Fruit fly (Drosophila melanogaster): ENCODE data around the gene CG11755.

The CG11755 gene

DNA sequence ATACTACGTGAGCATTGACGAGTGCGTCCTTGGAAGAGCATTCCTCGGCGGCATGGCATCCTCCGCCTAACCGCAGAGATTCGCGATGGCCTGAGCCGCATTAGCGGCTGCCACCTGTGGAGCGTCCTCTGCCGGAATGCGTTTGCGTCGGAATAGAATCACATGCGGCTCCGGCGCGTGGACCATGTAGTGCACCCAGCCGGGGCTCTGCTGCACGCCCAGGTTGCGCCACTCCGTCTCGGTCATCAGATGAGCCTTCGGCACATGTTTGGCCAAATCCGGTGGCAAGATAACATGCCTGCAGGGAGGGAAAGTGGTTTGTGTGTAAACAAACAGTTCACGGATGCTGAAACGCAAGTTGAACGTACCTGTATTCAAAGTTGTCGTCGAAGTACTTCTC is 38.7 kb downstream of the CG11755 start (continued):
- peak; percentile 16; the same call in 1 of the 3 replicates for TF ChIP-seq CG34422 (GFP tag; IDR thresholded peaks at IDR 0.05)
- peak; percentile 91 for TF ChIP-seq nerfin-1 (tag; optimal IDR thresholded peaks at IDR 0.05)
- no peak for TF ChIP-seq CG10565 (GFP tag; optimal IDR thresholded peaks at IDR 0.05)
- TF ChIP-seq CG3281 (GFP tag; optimal IDR thresholded peaks at IDR 0.05): no peak
- TF ChIP-seq CG2199 (GFP tag; IDR thresholded peaks at IDR 0.05): no peak
- TF ChIP-seq MESR4 (GFP tag; optimal IDR thresholded peaks at IDR 0.05): peak; percentile 31

DNA sequence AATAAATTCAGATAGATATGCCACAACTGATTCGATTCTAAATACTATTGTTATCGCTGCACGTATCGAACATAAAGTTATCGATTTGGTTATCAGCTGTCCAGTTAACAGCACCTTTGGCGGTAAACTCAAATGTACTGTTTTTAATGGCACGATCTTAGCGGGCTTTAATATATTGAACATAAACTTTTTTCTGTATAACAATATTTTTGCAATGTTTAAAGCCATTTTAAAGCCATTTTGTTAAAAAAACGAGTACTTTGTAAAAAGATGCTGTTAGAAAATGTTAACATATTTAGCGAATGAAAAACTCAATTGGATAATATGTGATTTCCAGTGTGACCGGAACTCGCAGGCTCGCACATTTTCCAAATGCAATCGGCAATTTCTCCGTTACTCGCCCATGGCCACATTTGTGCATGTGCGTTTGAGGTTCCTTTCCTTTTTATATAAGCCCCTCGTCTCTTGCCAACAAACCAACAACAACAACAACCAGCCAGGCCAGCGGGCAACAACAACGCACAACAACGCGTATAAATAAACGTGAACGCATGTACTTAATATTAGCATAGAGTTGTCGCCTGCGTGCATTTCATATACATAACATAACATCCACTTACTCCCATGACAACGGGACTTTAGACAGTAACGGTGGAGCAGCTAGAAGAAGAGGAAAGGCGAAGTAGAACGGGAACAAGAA is 39.3 kb downstream of the CG11755 start, which contains the start of gene TMEM216:
TMEM216 (plus strand) TSS at position 393 of the 700 bp plus-strand sequence.
- no peak for TF ChIP-seq CG8359 (GFP tag; optimal IDR thresholded peaks at IDR 0.05; ENCODE audit: borderline replicate concordance)
- no peak for TF ChIP-seq CG32532 (GFP tag; IDR thresholded peaks at IDR 0.05)
- TF ChIP-seq HLH4C (GFP tag; IDR thresholded peaks at IDR 0.05; ENCODE audit: partially characterized antibody): peak; percentile 71
- no peak for TF ChIP-seq CkIIα-i1 (GFP tag; IDR thresholded peaks at IDR 0.05)
- peak; percentile 84; the same call in 1 of the 4 replicates for TF ChIP-seq chinmo (GFP tag; IDR thresholded peaks at IDR 0.05; ENCODE audit: partially characterized antibody)
- no peak for TF ChIP-seq CG10147 (GFP tag; optimal IDR thresholded peaks at IDR 0.05)
- TF ChIP-seq CG10267 (tag; optimal IDR thresholded peaks at IDR 0.05): peak; percentile 52
- peak; percentile 15 for TF ChIP-seq dmrt11E (tag; optimal IDR thresholded peaks at IDR 0.05)
- TF ChIP-seq nmo (GFP tag; optimal IDR thresholded peaks at IDR 0.05): peak; percentile 10
- TF ChIP-seq aop (GFP tag; IDR thresholded peaks at IDR 0.05): no peak
- no peak for TF ChIP-seq CG2202 (tag; optimal IDR thresholded peaks at IDR 0.05)
- no peak for TF ChIP-seq CG1233 (GFP tag; optimal IDR thresholded peaks at IDR 0.05)
- peak; percentile 91 for TF ChIP-seq E2f2 (GFP tag; IDR thresholded peaks at IDR 0.05)
- no peak for TF ChIP-seq wor (GFP tag; IDR thresholded peaks at IDR 0.05)
- TF ChIP-seq CG30020 (tag; optimal IDR thresholded peaks at IDR 0.05): peak; percentile 25
- TF ChIP-seq dpn (GFP tag; optimal IDR thresholded peaks at IDR 0.05): peak in 1 of 2 experiments; percentile 6
- TF ChIP-seq cato (GFP tag; optimal IDR thresholded peaks at IDR 0.05; ENCODE audit: borderline replicate concordance): no peak
- 0 out of 3 replicates have a peak, but pooled peaks have one; percentile 40 for TF ChIP-seq CG7963 (GFP tag; IDR thresholded peaks at IDR 0.05; ENCODE audit: partially characterized antibody)
- no peak for TF ChIP-seq CG16779 (GFP tag; IDR thresholded peaks at IDR 0.05)
- 0 out of 3 replicates have a peak, but pooled peaks have one; percentile 34 for TF ChIP-seq vnd (GFP tag; IDR thresholded peaks at IDR 0.05; ENCODE audit: partially characterized antibody)
- peak; percentile 97 for TF ChIP-seq CG4360 (GFP tag; IDR thresholded peaks at IDR 0.05)
- TF ChIP-seq Oaz (GFP tag; IDR thresholded peaks at IDR 0.05): no peak
- TF ChIP-seq mirr (GFP tag; optimal IDR thresholded peaks at IDR 0.05): no peak
- no peak for TF ChIP-seq CG7745 (tag; optimal IDR thresholded peaks at IDR 0.05)
- TF ChIP-seq p53 (GFP tag; optimal IDR thresholded peaks at IDR 0.05): no peak
- no peak for TF ChIP-seq her (GFP tag; optimal IDR thresholded peaks at IDR 0.05)
- no peak for TF ChIP-seq CG11398 (GFP tag; optimal IDR thresholded peaks at IDR 0.05)
- no peak for TF ChIP-seq nom (GFP tag; optimal IDR thresholded peaks at IDR 0.05)
- TF ChIP-seq tgo (GFP tag; IDR thresholded peaks at IDR 0.05): no peak
- no peak for TF ChIP-seq tin (GFP tag; optimal IDR thresholded peaks at IDR 0.05)
- TF ChIP-seq CG43689 (GFP tag; IDR thresholded peaks at IDR 0.05): no peak
- TF ChIP-seq Dp (GFP tag; optimal IDR thresholded peaks at IDR 0.05): peak; percentile 85
- TF ChIP-seq Oli (tag; optimal IDR thresholded peaks at IDR 0.05): no peak
- no peak for TF ChIP-seq CG10565 (GFP tag; optimal IDR thresholded peaks at IDR 0.05)
- no peak for TF ChIP-seq CG34376 (GFP tag; optimal IDR thresholded peaks at IDR 0.05)
- no peak for TF ChIP-seq CG1529 (GFP tag; optimal IDR thresholded peaks at IDR 0.05)
- no peak for TF ChIP-seq CG4328 (GFP tag; optimal IDR thresholded peaks at IDR 0.05)
- TF ChIP-seq CG32772 (GFP tag; IDR thresholded peaks at IDR 0.05): no peak
- TF ChIP-seq CG9215 (GFP tag; IDR thresholded peaks at IDR 0.05): no peak
- no peak for TF ChIP-seq CG8388 (GFP tag; optimal IDR thresholded peaks at IDR 0.05)
- TF ChIP-seq ci (GFP tag; IDR thresholded peaks at IDR 0.05): peak; percentile 44; the same call in 2 of the 3 replicates
- TF ChIP-seq CG32767 (GFP tag; IDR thresholded peaks at IDR 0.05): no peak

All from whole organism, embryonic.